Fruit fly (Drosophila melanogaster) whole organism, larva: ENCODE data around the gene betaCOP.

Source experiments
- noc ChIP-seq: fragments of 200-800 bp; sonication (Bioruptor generic); optimal IDR thresholded peaks from 3 replicates; lab custom pipeline; 2019; ENCODE audit warnings: missing biosample characterization, mild to moderate bottlenecking, missing genetic modification characterization, moderate library complexity

betaCOP gene

dm6 chrX:18385056-18385455, at the start of gene betaCOP:
TSS of gene betaCOP (minus strand) at chrX:18385242.
- TF ChIP-seq noc (tag; lab: Kevin White, UChicago) = no peak

- TF ChIP-seq noc (tag; lab: Kevin White, UChicago) = no peak
Measured at dm6 chrX:18422112-18422511, 37.1 kb upstream of the betaCOP start, which contains the start of gene CG42323. TSS of gene CG42323 (plus strand) at chrX:18422413.

dm6 chrX:18415115-18415514, 30.1 kb upstream of the betaCOP start, which contains the start of gene CG15056:
TSS of gene CG15056 (plus strand) at chrX:18415415.
- no peak for TF ChIP-seq noc (tag; lab: Kevin White, UChicago)

dm6 chrX:18409938-18410337, 24.9 kb upstream of the betaCOP start, which contains the start of gene Nt5b:
TSS of gene Nt5b (minus strand) at chrX:18410144.
- TF ChIP-seq noc (tag; lab: Kevin White, UChicago) = no peak

dm6 chrX:18409449-18409848, 24.4 kb upstream of the betaCOP start:
- TF ChIP-seq noc (tag; lab: Kevin White, UChicago) = no peak

dm6 chrX:18407394-18407721, 22.3 kb upstream of the betaCOP start:
- no peak for TF ChIP-seq noc (tag; lab: Kevin White, UChicago)

- peak; percentile 67 for TF ChIP-seq noc (tag; lab: Kevin White, UChicago)
Measured at dm6 chrX:18406593-18407393, 21.8 kb upstream of the betaCOP start.

- peak; percentile 77 for TF ChIP-seq noc (tag; lab: Kevin White, UChicago)
Measured at dm6 chrX:18405567-18406059, 20.6 kb upstream of the betaCOP start.

- TF ChIP-seq noc (tag; lab: Kevin White, UChicago) = peak; percentile 81
Measured at dm6 chrX:18404632-18405238, 19.7 kb upstream of the betaCOP start.

dm6 chrX:18404150-18404631, 19.1 kb upstream of the betaCOP start:
- no peak for TF ChIP-seq noc (tag; lab: Kevin White, UChicago)

- no peak for TF ChIP-seq noc (tag; lab: Kevin White, UChicago)
Measured at dm6 chrX:18402564-18402963, 17.5 kb upstream of the betaCOP start.

dm6 chrX:18399965-18400364, 14.9 kb upstream of the betaCOP start, which contains the start of gene CG34328:
TSS of gene CG34328 (minus strand) at chrX:18400065.
- no peak for TF ChIP-seq noc (tag; lab: Kevin White, UChicago)

- no peak for TF ChIP-seq noc (tag; lab: Kevin White, UChicago)
Measured at dm6 chrX:18395157-18395556, 10.1 kb upstream of the betaCOP start.

- no peak for TF ChIP-seq noc (tag; lab: Kevin White, UChicago)
Measured at dm6 chrX:18386784-18387183, 1.7 kb upstream of the betaCOP start, which contains the start of gene Tsf1. TSS of gene Tsf1 (plus strand) at chrX:18387084.

- no peak for TF ChIP-seq noc (tag; lab: Kevin White, UChicago)
Measured at dm6 chrX:18385801-18386200, 759 bp upstream of the betaCOP start.

- no peak for TF ChIP-seq noc (tag; lab: Kevin White, UChicago)
Measured at dm6 chrX:18379791-18380190, 5.3 kb downstream of the betaCOP start, which contains the start of the genes por and CG6179. TSS of gene por (minus strand) at chrX:18379854. TSS of gene CG6179 (plus strand) at chrX:18380082.
